Fruit fly (Drosophila melanogaster) whole organism, embryonic: ENCODE measurements around the gene egh.

Experiments
- B-H1 ChIP-seq: fragments of 200-800 bp; sonication (Bioruptor generic); IDR thresholded peaks from 3 replicates; pipeline ENCODE4 v1.3.6; 2022; ENCODE audit warnings: missing biosample characterization, missing genetic modification characterization
- C15 ChIP-seq: fragments of 200-800 bp; sonication (Bioruptor generic); IDR thresholded peaks from 3 replicates; pipeline ENCODE4 v1.3.6; 2022; ENCODE audit warnings: missing biosample characterization, missing genetic modification characterization
- CG10274 ChIP-seq: fragments of 200-800 bp; sonication (Bioruptor generic); optimal IDR thresholded peaks from 3 replicates; lab custom pipeline; 2017; ENCODE audit warnings: missing biosample characterization, mild to moderate bottlenecking, missing genetic modification characterization
- CG10321 ChIP-seq: fragments of 200-800 bp; sonication (Bioruptor generic); IDR thresholded peaks from 2 replicates; pipeline ENCODE4 v1.3.6; 2022; ENCODE audit warnings: missing biosample characterization, missing genetic modification characterization
- CG11560 ChIP-seq: fragments of 200-800 bp; sonication (Bioruptor generic); IDR thresholded peaks from 3 replicates; pipeline ENCODE4 v1.3.6; 2022; ENCODE audit warnings: missing biosample characterization, missing genetic modification characterization
- CG12219 ChIP-seq: fragments of 200-800 bp; sonication (Bioruptor generic); optimal IDR thresholded peaks from 3 replicates; lab custom pipeline; 2018; ENCODE audit warnings: missing biosample characterization, mild to moderate bottlenecking, missing genetic modification characterization
- CG13894 ChIP-seq: fragments of 200-800 bp; sonication (Bioruptor generic); optimal IDR thresholded peaks from 3 replicates; lab custom pipeline; 2018; ENCODE audit warnings: missing biosample characterization, mild to moderate bottlenecking, missing genetic modification characterization, moderate library complexity
- CG14710 ChIP-seq: fragments of 200-800 bp; sonication (Bioruptor generic); optimal IDR thresholded peaks from 3 replicates; lab custom pipeline; 2019; ENCODE audit warnings: missing biosample characterization, mild to moderate bottlenecking, missing genetic modification characterization, moderate library complexity
- CG15479 ChIP-seq: fragments of 200-800 bp; sonication (Bioruptor generic); optimal IDR thresholded peaks from 3 replicates; lab custom pipeline; 2019; ENCODE audit warnings: missing biosample characterization, mild to moderate bottlenecking, missing genetic modification characterization, moderate library complexity
- CG17359 ChIP-seq: fragments of 200-800 bp; sonication (Bioruptor generic); optimal IDR thresholded peaks from 3 replicates; lab custom pipeline; 2018; ENCODE audit warnings: missing biosample characterization, mild to moderate bottlenecking, missing genetic modification characterization, moderate library complexity
- CG2875 ChIP-seq: fragments of 200-800 bp; sonication (Bioruptor generic); optimal IDR thresholded peaks from 2 replicates; lab custom pipeline; 2017; ENCODE audit warnings: missing biosample characterization, mild to moderate bottlenecking, missing genetic modification characterization, missing genetic modification reagents
- CG34422 ChIP-seq: fragments of 200-800 bp; sonication (Bioruptor generic); IDR thresholded peaks from 3 replicates; pipeline ENCODE4 v1.3.6; 2022; ENCODE audit warnings: missing biosample characterization, missing genetic modification characterization
- CG3995 ChIP-seq: fragments of 200-800 bp; sonication (Bioruptor generic); optimal IDR thresholded peaks from 3 replicates; lab custom pipeline; 2016; ENCODE audit warnings: missing biosample characterization, missing genetic modification characterization
- CG4707 ChIP-seq: fragments of 200-800 bp; sonication (Bioruptor generic); optimal IDR thresholded peaks from 2 replicates; lab custom pipeline; 2018; ENCODE audit warnings: missing biosample characterization, mild to moderate bottlenecking, missing genetic modification characterization, moderate library complexity
- CG6254 ChIP-seq: fragments of 200-800 bp; sonication (Bioruptor generic); optimal IDR thresholded peaks from 3 replicates; lab custom pipeline; 2017; ENCODE audit warnings: mild to moderate bottlenecking, missing biosample characterization, missing genetic modification reagents, missing genetic modification characterization
- CG6654 ChIP-seq: fragments of 200-800 bp; sonication (Bioruptor generic); optimal IDR thresholded peaks from 2 replicates; lab custom pipeline; 2017; ENCODE audit warnings: missing biosample characterization, mild to moderate bottlenecking, missing genetic modification characterization
- CG6854 ChIP-seq: fragments of 200-800 bp; sonication (Bioruptor generic); optimal IDR thresholded peaks from 3 replicates; lab custom pipeline; 2017; ENCODE audit warnings: missing biosample characterization, mild to moderate bottlenecking, missing genetic modification characterization
- CG7372 ChIP-seq: fragments of 200-800 bp; sonication (Bioruptor generic); IDR thresholded peaks from 2 replicates; pipeline ENCODE4 v1.3.6; 2022; ENCODE audit warnings: missing biosample characterization, missing genetic modification characterization
- CG8944 ChIP-seq: fragments of 200-800 bp; sonication (Bioruptor generic); optimal IDR thresholded peaks from 3 replicates; lab custom pipeline; 2016; ENCODE audit warnings: missing biosample characterization, missing genetic modification characterization
- CG9727 ChIP-seq: fragments of 200-800 bp; sonication (Bioruptor generic); optimal IDR thresholded peaks from 3 replicates; lab custom pipeline; 2017; ENCODE audit warnings: missing biosample characterization, mild to moderate bottlenecking, missing genetic modification characterization
- Dip3 ChIP-seq: fragments of 200-800 bp; sonication (Bioruptor generic); optimal IDR thresholded peaks from 3 replicates; lab custom pipeline; 2016; ENCODE audit warnings: missing biosample characterization, missing genetic modification characterization
- E2f1 ChIP-seq: fragments of 200-800 bp; sonication (Bioruptor generic); IDR thresholded peaks from 2 replicates; pipeline ENCODE4 v1.3.6; 2022; ENCODE audit warnings: missing biosample characterization, missing genetic modification characterization
- H15 ChIP-seq: fragments of 200-800 bp; sonication (Bioruptor generic); IDR thresholded peaks from 3 replicates; pipeline ENCODE4 v1.3.6; 2022; ENCODE audit warnings: missing biosample characterization, missing genetic modification characterization
- H2.0 ChIP-seq: fragments of 200-800 bp; sonication (Bioruptor generic); IDR thresholded peaks from 2 replicates; pipeline ENCODE4 v1.3.6; 2022; ENCODE audit warnings: missing biosample characterization, missing genetic modification characterization
- HHEX ChIP-seq: fragments of 200-800 bp; sonication (Bioruptor generic); optimal IDR thresholded peaks from 3 replicates; lab custom pipeline; 2017; ENCODE audit warnings: missing biosample characterization, mild to moderate bottlenecking, missing genetic modification characterization, missing genetic modification reagents
- HLH3B ChIP-seq: fragments of 200-800 bp; sonication (Bioruptor generic); IDR thresholded peaks from 2 replicates; pipeline ENCODE4 v1.3.6; 2022; ENCODE audit warnings: missing biosample characterization, missing genetic modification characterization
- HmgD ChIP-seq: fragments of 200-800 bp; sonication (Bioruptor generic); optimal IDR thresholded peaks from 3 replicates; lab custom pipeline; 2016; ENCODE audit warnings: missing biosample characterization, missing genetic modification characterization
- Jarid2 ChIP-seq: fragments of 200-800 bp; sonication (Bioruptor generic); optimal IDR thresholded peaks from 3 replicates; lab custom pipeline; 2017; ENCODE audit warnings: mild to moderate bottlenecking, missing biosample characterization, missing genetic modification reagents, missing genetic modification characterization
- Kr ChIP-seq: fragments of 200-800 bp; sonication (Bioruptor generic); optimal IDR thresholded peaks from 2 replicates; lab custom pipeline; 2017; ENCODE audit warnings: missing biosample characterization, mild to moderate bottlenecking, missing genetic modification characterization
- Mad ChIP-seq: fragments of 200-800 bp; sonication (Bioruptor generic); optimal IDR thresholded peaks from 2 replicates; lab custom pipeline; 2016; ENCODE audit warnings: missing biosample characterization, missing genetic modification characterization
- Myb ChIP-seq: fragments of 200-800 bp; sonication (Bioruptor generic); optimal IDR thresholded peaks from 2 replicates; lab custom pipeline; 2016; ENCODE audit warnings: missing biosample characterization, missing genetic modification characterization
- NFAT ChIP-seq: fragments of 200-800 bp; sonication (Bioruptor generic); IDR thresholded peaks from 2 replicates; pipeline ENCODE4 v1.3.6; 2022; ENCODE audit warnings: missing biosample characterization, missing genetic modification characterization
- Tbp ChIP-seq: fragments of >200 bp; optimal IDR thresholded peaks from 2 replicates; lab custom pipeline; 2018; ENCODE audit warnings: missing biosample characterization, missing genetic modification characterization
- YL-1 ChIP-seq: fragments of 200-800 bp; sonication (Bioruptor generic); optimal IDR thresholded peaks from 3 replicates; lab custom pipeline; 2017; ENCODE audit warnings: missing biosample characterization, mild to moderate bottlenecking, missing genetic modification characterization
- ato ChIP-seq: fragments of 200-800 bp; sonication (Bioruptor generic); IDR thresholded peaks from 2 replicates; pipeline ENCODE4 v1.3.6; 2022; ENCODE audit warnings: missing biosample characterization, missing genetic modification characterization; ENCODE audit not compliant: partially characterized antibody
- caup ChIP-seq: fragments of 200-800 bp; sonication (Bioruptor generic); optimal IDR thresholded peaks from 3 replicates; lab custom pipeline; 2017; ENCODE audit warnings: missing biosample characterization, mild to moderate bottlenecking, missing genetic modification characterization, moderate library complexity; ENCODE audit not compliant: severe bottlenecking
- ewg ChIP-seq: fragments of 200-800 bp; sonication (Bioruptor generic); optimal IDR thresholded peaks from 3 replicates; lab custom pipeline; 2017; ENCODE audit warnings: mild to moderate bottlenecking, missing biosample characterization, missing genetic modification reagents, missing genetic modification characterization
- kah ChIP-seq: fragments of 200-800 bp; sonication (Bioruptor generic); optimal IDR thresholded peaks from 2 replicates; lab custom pipeline; 2018; ENCODE audit warnings: missing biosample characterization, mild to moderate bottlenecking, missing genetic modification characterization
- lab ChIP-seq: fragments of 200-800 bp; sonication (Bioruptor generic); optimal IDR thresholded peaks from 3 replicates; lab custom pipeline; 2017; ENCODE audit warnings: missing biosample characterization, missing genetic modification characterization, mild to moderate bottlenecking, moderate library complexity, missing genetic modification reagents
- org-1 ChIP-seq: fragments of 200-800 bp; sonication (Bioruptor generic); optimal IDR thresholded peaks from 2 replicates; lab custom pipeline; 2017; ENCODE audit warnings: missing biosample characterization, missing genetic modification characterization
- pum ChIP-seq: fragments of 200-800 bp; sonication (Bioruptor generic); optimal IDR thresholded peaks from 2 replicates; lab custom pipeline; 2016; ENCODE audit warnings: missing biosample characterization, missing genetic modification characterization
- rib ChIP-seq: fragments of 200-800 bp; sonication (Bioruptor generic); IDR thresholded peaks from 2 replicates; pipeline ENCODE4 v1.3.6; 2022; ENCODE audit warnings: missing biosample characterization, missing genetic modification characterization
- seq ChIP-seq: fragments of 200-800 bp; sonication (Bioruptor generic); IDR thresholded peaks from 2 replicates; pipeline ENCODE4 v1.3.6; 2022; ENCODE audit warnings: missing biosample characterization, missing genetic modification characterization
- slou ChIP-seq: fragments of 200-800 bp; sonication (Bioruptor generic); optimal IDR thresholded peaks from 3 replicates; lab custom pipeline; 2016; ENCODE audit warnings: missing biosample characterization, missing genetic modification characterization
- sug ChIP-seq: fragments of 200-800 bp; optimal IDR thresholded peaks from 2 replicates; lab custom pipeline; 2019; ENCODE audit warnings: missing biosample characterization, mild to moderate bottlenecking, missing genetic modification characterization, moderate library complexity
- tgo ChIP-seq: fragments of 200-800 bp; sonication (Bioruptor generic); IDR thresholded peaks from 3 replicates; pipeline ENCODE4 v1.3.6; 2022; ENCODE audit warnings: missing biosample characterization, missing genetic modification characterization
- trem ChIP-seq: fragments of 200-800 bp; optimal IDR thresholded peaks from 3 replicates; lab custom pipeline; 2019; ENCODE audit warnings: missing biosample characterization, mild to moderate bottlenecking, missing genetic modification characterization, moderate library complexity
- unc-4 ChIP-seq: fragments of 200-800 bp; sonication (Bioruptor generic); IDR thresholded peaks from 2 replicates; pipeline ENCODE4 v1.3.6; 2022; ENCODE audit warnings: missing biosample characterization, missing genetic modification characterization; ENCODE audit not compliant: partially characterized antibody
- vvl ChIP-seq: fragments of 200-800 bp; sonication (Bioruptor generic); IDR thresholded peaks from 2 replicates; pipeline ENCODE4 v1.3.6; 2022; ENCODE audit warnings: missing biosample characterization, missing genetic modification characterization
- zen2 ChIP-seq: fragments of 200-800 bp; sonication (Bioruptor generic); IDR thresholded peaks from 3 replicates; pipeline ENCODE4 v1.3.6; 2022; ENCODE audit warnings: missing biosample characterization, missing genetic modification characterization; ENCODE audit not compliant: partially characterized antibody
- zf30C ChIP-seq: fragments of 200-800 bp; sonication (Bioruptor generic); optimal IDR thresholded peaks from 3 replicates; lab custom pipeline; 2018; ENCODE audit warnings: missing biosample characterization, mild to moderate bottlenecking, missing genetic modification characterization

The egh gene

DNA sequence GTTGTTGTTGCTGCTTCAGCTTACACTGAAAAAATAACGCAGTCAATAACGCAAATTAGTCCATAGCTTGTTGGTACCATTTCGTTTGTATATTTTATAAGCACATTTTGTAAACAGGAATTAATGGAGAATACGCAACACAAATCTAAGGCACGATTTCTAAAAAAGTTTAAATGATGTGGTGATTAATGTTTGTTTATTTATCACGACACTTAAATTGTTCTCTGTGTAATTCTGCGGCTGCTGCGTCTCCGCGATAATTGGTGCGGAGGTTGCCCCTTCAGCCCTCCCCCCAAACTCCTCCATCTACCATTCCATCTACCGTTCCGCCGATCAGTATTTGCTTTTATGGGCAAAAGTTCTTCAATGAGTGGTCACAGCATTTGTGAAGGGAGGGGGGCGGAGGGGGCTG is 59.2 kb downstream of the egh start (continued):
- peak; percentile 23 for TF ChIP-seq trem
- no peak for TF ChIP-seq C15 (GFP tag; lab: Robert Waterston, UW)
- no peak for TF ChIP-seq Tbp (GFP tag; lab: Kevin White, UChicago)
- peak; percentile 22 for TF ChIP-seq CG9727 (GFP tag; lab: Kevin White, UChicago)
- TF ChIP-seq H2.0 (GFP tag; lab: Robert Waterston, UW): 0 out of 2 replicates have a peak, but pooled peaks have one; percentile 22
- peak; percentile 33 for TF ChIP-seq CG14710 (tag; lab: Kevin White, UChicago)
- TF ChIP-seq Kr: no peak
- TF ChIP-seq org-1 (GFP tag; lab: Kevin White, UChicago): peak; percentile 54
- peak; percentile 24 for TF ChIP-seq CG2875 (GFP tag; lab: Kevin White, UChicago)
- peak; percentile 60; the same call in 2 of the 3 replicates for TF ChIP-seq H15 (GFP tag; lab: Robert Waterston, UW)
- TF ChIP-seq Jarid2 (GFP tag; lab: Kevin White, UChicago): no peak
- 0 out of 2 replicates have a peak, but pooled peaks have one; percentile 33 for TF ChIP-seq CG7372 (GFP tag; lab: Robert Waterston, UW)
- TF ChIP-seq NFAT (GFP tag; lab: Robert Waterston, UW): no peak
- peak; percentile 71 for TF ChIP-seq CG17359
- no peak for TF ChIP-seq rib (GFP tag; lab: Robert Waterston, UW)
- TF ChIP-seq Dip3 (GFP tag; lab: Kevin White, UChicago): peak; percentile 16
- TF ChIP-seq tgo (GFP tag; lab: Robert Waterston, UW): peak; percentile 64; the same call in 2 of the 3 replicates
- peak; percentile 11 for TF ChIP-seq slou (GFP tag; lab: Kevin White, UChicago)
- TF ChIP-seq B-H1: peak; percentile 34; the same call in 1 of the 3 replicates
- no peak for TF ChIP-seq CG34422 (GFP tag; lab: Robert Waterston, UW)
- TF ChIP-seq CG10274: peak; percentile 34
- TF ChIP-seq CG12219 (GFP tag; lab: Kevin White, UChicago): peak; percentile 74
- peak; percentile 50 for TF ChIP-seq pum (GFP tag; lab: Kevin White, UChicago)
- TF ChIP-seq HHEX (GFP tag; lab: Kevin White, UChicago): peak; percentile 68
- TF ChIP-seq CG10321 (GFP tag; lab: Robert Waterston, UW): no peak
- peak; percentile 30 for TF ChIP-seq kah
- TF ChIP-seq CG13894 (tag; lab: Kevin White, UChicago): peak; percentile 24
- TF ChIP-seq Mad (GFP tag; lab: Kevin White, UChicago): peak; percentile 57
- TF ChIP-seq HmgD (GFP tag; lab: Kevin White, UChicago): no peak
- TF ChIP-seq caup (GFP tag; lab: Kevin White, UChicago): peak; percentile 29
- no peak for TF ChIP-seq CG3995 (GFP tag; lab: Kevin White, UChicago)
- TF ChIP-seq sug: peak; percentile 37
- TF ChIP-seq lab (GFP tag; lab: Kevin White, UChicago): peak; percentile 75
- TF ChIP-seq vvl (GFP tag; lab: Robert Waterston, UW): peak; percentile 64
- TF ChIP-seq CG6854 (GFP tag; lab: Kevin White, UChicago): no peak
- no peak for TF ChIP-seq CG11560 (tag; lab: Robert Waterston, UW)
- peak; percentile 55 for TF ChIP-seq E2f1 (GFP tag; lab: Robert Waterston, UW)
- TF ChIP-seq zf30C (GFP tag; lab: Kevin White, UChicago): peak; percentile 76
- TF ChIP-seq zen2: no peak
- TF ChIP-seq seq (GFP tag; lab: Robert Waterston, UW): peak; percentile 53; the same call in 1 of the 2 replicates
- no peak for TF ChIP-seq CG6654 (GFP tag; lab: Kevin White, UChicago)
- TF ChIP-seq ewg (GFP tag; lab: Kevin White, UChicago): peak; percentile 26
- TF ChIP-seq CG15479 (GFP tag; lab: Kevin White, UChicago): no peak
- no peak for TF ChIP-seq CG4707 (GFP tag; lab: Kevin White, UChicago)
- peak; percentile 48 for TF ChIP-seq CG8944 (GFP tag; lab: Kevin White, UChicago)
- TF ChIP-seq HLH3B (GFP tag; lab: Robert Waterston, UW): peak; percentile 49
- peak; percentile 39 for TF ChIP-seq Myb (GFP tag; lab: Kevin White, UChicago)
- TF ChIP-seq YL-1 (GFP tag; lab: Kevin White, UChicago): no peak
- TF ChIP-seq unc-4 (GFP tag; lab: Robert Waterston, UW): no peak
- TF ChIP-seq CG6254 (GFP tag; lab: Kevin White, UChicago): no peak
- no peak for TF ChIP-seq ato (GFP tag; lab: Robert Waterston, UW)
